Fruit fly (Drosophila melanogaster): ENCODE data around the gene CG9330.

CG9330 gene

dm6 chr3L:19618072-19618958 is 32.3 kb downstream of the CG9330 start, which contains the start of gene asf1 (continued):
- TF ChIP-seq CG34224 (GFP tag; IDR thresholded peaks at IDR 0.05; ENCODE audit: partially characterized antibody): peak; percentile 72
- peak; percentile 43; the same call in 1 of the 2 replicates for TF ChIP-seq slbo (GFP tag; IDR thresholded peaks at IDR 0.05)
- peak; percentile 2 for TF ChIP-seq zen (tag; optimal IDR thresholded peaks at IDR 0.05)
- peak; percentile 45; the same call in 1 of the 2 replicates for TF ChIP-seq ato (GFP tag; IDR thresholded peaks at IDR 0.05; ENCODE audit: partially characterized antibody)
- peak; percentile 85 for TF ChIP-seq gfzf (GFP tag; optimal IDR thresholded peaks at IDR 0.05)
- TF ChIP-seq unc-4 (GFP tag; IDR thresholded peaks at IDR 0.05; ENCODE audit: partially characterized antibody): peak; percentile 73
- TF ChIP-seq crol (GFP tag; IDR thresholded peaks at IDR 0.05): peak; percentile 85
- TF ChIP-seq CG7987 (GFP tag; optimal IDR thresholded peaks at IDR 0.05): no peak
- TF ChIP-seq CG12659 (GFP tag; optimal IDR thresholded peaks at IDR 0.05): peak; percentile 70
- TF ChIP-seq CG9797 (GFP tag; optimal IDR thresholded peaks at IDR 0.05): peak; percentile 88
- TF ChIP-seq Stat92E (GFP tag; optimal IDR thresholded peaks at IDR 0.05): peak in 1 of 3 experiments; percentile 20
- TF ChIP-seq nmo (GFP tag; optimal IDR thresholded peaks at IDR 0.05): peak; percentile 60
- TF ChIP-seq chif (GFP tag; optimal IDR thresholded peaks at IDR 0.05): no peak
- peak; percentile 21 for TF ChIP-seq CG8290 (GFP tag; optimal IDR thresholded peaks at IDR 0.05)
- no peak for TF ChIP-seq CG8290 (tag; optimal IDR thresholded peaks at IDR 0.05)
- TF ChIP-seq croc (GFP tag; conservative IDR thresholded peaks at IDR 0.05): no peak
- TF ChIP-seq CG3281 (GFP tag; optimal IDR thresholded peaks at IDR 0.05): no peak
- peak; percentile 91 to 93 for TF ChIP-seq crp (GFP tag; optimal IDR thresholded peaks at IDR 0.05)
- peak; percentile 85 for TF ChIP-seq MESR4 (GFP tag; optimal IDR thresholded peaks at IDR 0.05)
- peak; percentile 71 for TF ChIP-seq inv (GFP tag; IDR thresholded peaks at IDR 0.05; ENCODE audit: partially characterized antibody)
- TF ChIP-seq CG8281 (tag; optimal IDR thresholded peaks at IDR 0.05): no peak
- peak; percentile 89 for TF ChIP-seq Sin3A (optimal IDR thresholded peaks at IDR 0.05)
- no peak for TF ChIP-seq Eip74EF (GFP tag; optimal IDR thresholded peaks at IDR 0.05)
- TF ChIP-seq CG34422 (GFP tag; IDR thresholded peaks at IDR 0.05): peak; percentile 38; the same call in 1 of the 3 replicates
- TF ChIP-seq HLH54F (GFP tag; optimal IDR thresholded peaks at IDR 0.05): peak; percentile 17
- TF ChIP-seq CG8924 (tag; optimal IDR thresholded peaks at IDR 0.05): peak; percentile 13
- TF ChIP-seq bigmax (GFP tag; optimal IDR thresholded peaks at IDR 0.05): no peak
- no peak for TF ChIP-seq hkb (optimal IDR thresholded peaks at IDR 0.05)
- 0 out of 2 replicates have a peak, but pooled peaks have one; percentile 25 for TF ChIP-seq hkb (GFP tag; IDR thresholded peaks at IDR 0.05)
- no peak for TF ChIP-seq Fer3 (tag; optimal IDR thresholded peaks at IDR 0.05)
- 0 out of 3 replicates have a peak, but pooled peaks have one; percentile 30 for TF ChIP-seq CG11456 (GFP tag; IDR thresholded peaks at IDR 0.05)
- peak; percentile 21 for TF ChIP-seq CG12942 (GFP tag; optimal IDR thresholded peaks at IDR 0.05)
- peak; percentile 51; the same call in 1 of the 2 replicates for TF ChIP-seq E2f1 (GFP tag; IDR thresholded peaks at IDR 0.05)
- TF ChIP-seq CG13296 (GFP tag; optimal IDR thresholded peaks at IDR 0.05): peak; percentile 17
- TF ChIP-seq CG33213 (GFP tag; optimal IDR thresholded peaks at IDR 0.05): peak; percentile 27
- TF ChIP-seq Myb (GFP tag; optimal IDR thresholded peaks at IDR 0.05): peak; percentile 12
- TF ChIP-seq CG6272 (GFP tag; IDR thresholded peaks at IDR 0.05): no peak
- TF ChIP-seq Dip3 (GFP tag; optimal IDR thresholded peaks at IDR 0.05): peak; percentile 27
- TF ChIP-seq CG2129 (GFP tag; IDR thresholded peaks at IDR 0.05; ENCODE audit: partially characterized antibody): peak; percentile 47
- 0 out of 2 replicates have a peak, but pooled peaks have one; percentile 32 for TF ChIP-seq CG9932 (GFP tag; IDR thresholded peaks at IDR 0.05)
- no peak for TF ChIP-seq Awh (GFP tag; IDR thresholded peaks at IDR 0.05)
- peak; percentile 18 for TF ChIP-seq az2 (GFP tag; optimal IDR thresholded peaks at IDR 0.05)
- peak; percentile 53 for TF ChIP-seq ewg (GFP tag; optimal IDR thresholded peaks at IDR 0.05)
- TF ChIP-seq rib (GFP tag; IDR thresholded peaks at IDR 0.05): peak; percentile 58; the same call in 1 of the 2 replicates
- TF ChIP-seq CG16863 (GFP tag; optimal IDR thresholded peaks at IDR 0.05): no peak
- peak; percentile 75 for TF ChIP-seq CG2116 (GFP tag; optimal IDR thresholded peaks at IDR 0.05)
- TF ChIP-seq PHDP (tag; optimal IDR thresholded peaks at IDR 0.05): no peak
